Fruit fly (Drosophila melanogaster): Measurements from ENCODE around the gene CG15005.

CG15005 gene

DNA sequence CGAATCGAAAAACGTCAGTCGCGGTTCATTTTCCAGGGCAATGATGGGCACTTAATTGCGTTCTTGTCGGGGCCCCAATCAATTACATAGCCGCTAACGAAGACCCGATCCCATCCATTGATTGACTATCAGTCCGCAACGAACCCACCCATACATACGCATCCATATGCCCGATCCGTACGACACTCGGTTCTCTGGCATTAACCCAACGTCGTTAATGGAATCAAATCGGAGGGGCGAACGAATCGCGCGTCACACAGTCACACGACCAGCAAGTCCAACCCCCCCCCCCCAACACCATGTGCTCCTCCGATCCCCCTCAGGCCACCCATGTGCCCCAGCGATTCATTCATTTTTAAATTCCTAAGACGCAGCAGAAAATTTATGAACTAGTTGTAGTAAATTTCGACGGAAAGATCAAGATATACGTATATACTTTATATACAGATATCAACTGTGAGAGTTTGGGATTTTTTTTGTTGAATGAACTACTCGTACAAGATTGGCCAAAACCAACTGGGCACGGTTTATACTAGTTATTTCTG is 17.2 kb upstream of the CG15005 start (continued):
- TF ChIP-seq CG5180 (GFP tag; optimal IDR thresholded peaks at IDR 0.05) (peak; percentile 14), CG9727 (GFP tag; optimal IDR thresholded peaks at IDR 0.05) (no peak), CG7963 (GFP tag; IDR thresholded peaks at IDR 0.05; ENCODE audit: partially characterized antibody) (no peak), tup (GFP tag; optimal IDR thresholded peaks at IDR 0.05) (no peak), Sin3A (optimal IDR thresholded peaks at IDR 0.05) (no peak), B-H1 (GFP tag; IDR thresholded peaks at IDR 0.05) (no peak), CG31441 (GFP tag; IDR thresholded peaks at IDR 0.05) (no peak), Nf-YA (GFP tag; IDR thresholded peaks at IDR 0.05) (no peak), CG4404 (GFP tag; IDR thresholded peaks at IDR 0.05) (no peak), ems (GFP tag; optimal IDR thresholded peaks at IDR 0.05) (no peak), TFAM (GFP tag; optimal IDR thresholded peaks at IDR 0.05) (no peak), fd3F (GFP tag; optimal IDR thresholded peaks at IDR 0.05) (no peak), CG15073 (GFP tag; optimal IDR thresholded peaks at IDR 0.05) (no peak), fd102C (GFP tag; optimal IDR thresholded peaks at IDR 0.05) (no peak), CG3847 (GFP tag; IDR thresholded peaks at IDR 0.05) (no peak), HHEX (GFP tag; optimal IDR thresholded peaks at IDR 0.05) (peak; percentile 4), mirr (GFP tag; optimal IDR thresholded peaks at IDR 0.05) (peak; percentile 89), CTCF (GFP tag; optimal IDR thresholded peaks at IDR 0.05) (no peak), exex (tag; optimal IDR thresholded peaks at IDR 0.05) (peak; percentile 79), br (optimal IDR thresholded peaks at IDR 0.05) (no peak), abd-A (tag; optimal IDR thresholded peaks at IDR 0.05) (peak; percentile 93), CG4730 (GFP tag; IDR thresholded peaks at IDR 0.05) (no peak), sens-2 (GFP tag; IDR thresholded peaks at IDR 0.05) (no peak), CG4328 (GFP tag; optimal IDR thresholded peaks at IDR 0.05) (peak; percentile 45), ERR (GFP tag; optimal IDR thresholded peaks at IDR 0.05) (no peak), E2f2 (GFP tag; IDR thresholded peaks at IDR 0.05) (0 out of 2 replicates have a peak, but pooled peaks have one; percentile 15), CrebB (tag; optimal IDR thresholded peaks at IDR 0.05) (peak; percentile 37), otp (GFP tag; IDR thresholded peaks at IDR 0.05) (0 out of 3 replicates have a peak, but pooled peaks have one; percentile 50), CG14965 (GFP tag; optimal IDR thresholded peaks at IDR 0.05; ENCODE audit: borderline replicate concordance) (no peak), CG43689 (GFP tag; IDR thresholded peaks at IDR 0.05) (no peak), CG8944 (GFP tag; optimal IDR thresholded peaks at IDR 0.05) (no peak), hbn (GFP tag; IDR thresholded peaks at IDR 0.05; ENCODE audit: partially characterized antibody) (no peak), CG2889 (GFP tag; IDR thresholded peaks at IDR 0.05) (no peak), CG32767 (GFP tag; IDR thresholded peaks at IDR 0.05) (no peak), CG3281 (GFP tag; optimal IDR thresholded peaks at IDR 0.05) (no peak), lbe (GFP tag; optimal IDR thresholded peaks at IDR 0.05) (no peak), crc (GFP tag; optimal IDR thresholded peaks at IDR 0.05) (no peak), MTF-1 (GFP tag; optimal IDR thresholded peaks at IDR 0.05; ENCODE audit: borderline replicate concordance) (no peak), sens (GFP tag) (no peak), lmd (GFP tag; IDR thresholded peaks at IDR 0.05) (no peak), CG17612 (GFP tag; IDR thresholded peaks at IDR 0.05) (no peak), zen2 (GFP tag; IDR thresholded peaks at IDR 0.05; ENCODE audit: partially characterized antibody) (no peak), CG3726 (GFP tag; IDR thresholded peaks at IDR 0.05) (no peak), CG18476 (GFP tag; optimal IDR thresholded peaks at IDR 0.05) (no peak), tll (GFP tag; optimal IDR thresholded peaks at IDR 0.05) (no peak), CG5953 (GFP tag; IDR thresholded peaks at IDR 0.05) (no peak), Pdp1 (GFP tag; optimal IDR thresholded peaks at IDR 0.05) (peak in 1 of 2 experiments; percentile 44), CG6813 (GFP tag; optimal IDR thresholded peaks at IDR 0.05) (peak; percentile 9), GATAe (GFP tag; conservative IDR thresholded peaks at IDR 0.05) (no peak), ap (GFP tag; IDR thresholded peaks at IDR 0.05) (no peak), Awh (GFP tag; IDR thresholded peaks at IDR 0.05) (peak; percentile 65; the same call in 1 of the 2 replicates), esg (GFP tag; conservative IDR thresholded peaks at IDR 0.05) (no peak)
